Worm (Caenorhabditis elegans) whole organism, L1 larva: ENCODE results near the gene cox-18.

Experiments used
- C16A3.4 ChIP-seq: fragments of 150-350 bp; optimal IDR thresholded peaks from 2 replicates; lab custom pipeline; 2014; ENCODE audit warnings: missing biosample characterization, missing genetic modification characterization
- F16B12.6 ChIP-seq: fragments of 150-350 bp; optimal IDR thresholded peaks from 2 replicates; lab custom pipeline; 2014; ENCODE audit warnings: missing biosample characterization, missing genetic modification characterization
- Y116A8C.19 ChIP-seq: sonication (generic microtip); optimal IDR thresholded peaks from 2 replicates; lab custom pipeline; 2016; ENCODE audit warnings: missing compliant biosample characterization, missing genetic modification characterization, borderline replicate concordance
- aha-1 ChIP-seq: fragments of 150-350 bp; optimal IDR thresholded peaks from 2 replicates; lab custom pipeline; 2014; ENCODE audit warnings: missing biosample characterization, missing genetic modification characterization
- alr-1 ChIP-seq: fragments of 200-800 bp; sonication (Bioruptor generic); optimal IDR thresholded peaks from 2 replicates; lab custom pipeline; 2018; ENCODE audit warnings: borderline replicate concordance, mild to moderate bottlenecking, missing genetic modification characterization, missing compliant biosample characterization
- ama-1 ChIP-seq: fragments of 150-350 bp; optimal IDR thresholded peaks from 2 replicates; lab custom pipeline; 2014
- blmp-1 ChIP-seq: fragments of 150-350 bp; optimal IDR thresholded peaks from 2 replicates; lab custom pipeline; 2014; ENCODE audit warnings: missing biosample characterization, missing genetic modification characterization
- ceh-63 ChIP-seq: fragments of 200-800 bp; sonication (Bioruptor generic); optimal IDR thresholded peaks from 2 replicates; lab custom pipeline; 2018; ENCODE audit warnings: mild to moderate bottlenecking, missing genetic modification characterization, missing compliant biosample characterization
- ceh-8 ChIP-seq: fragments of 200-800 bp; sonication (Bioruptor generic); optimal IDR thresholded peaks from 2 replicates; lab custom pipeline; 2018; ENCODE audit warnings: mild to moderate bottlenecking, missing genetic modification characterization, moderate library complexity, missing compliant biosample characterization
- ceh-82 ChIP-seq, 3 experiments: fragments of 150-350 bp in 1 of 3; sonication (generic microtip) in 2 of 3; optimal IDR thresholded peaks; 2 replicates each; lab custom pipeline; 2014 to 2017; ENCODE audit warnings: missing biosample characterization in 3 of 3, missing genetic modification characterization in 3 of 3
- ceh-90 ChIP-seq: sonication (generic microtip); optimal IDR thresholded peaks from 2 replicates; lab custom pipeline; 2016; ENCODE audit warnings: missing genetic modification characterization, missing compliant biosample characterization
- ces-1 ChIP-seq: fragments of 150-350 bp; optimal IDR thresholded peaks from 2 replicates; lab custom pipeline; 2014; ENCODE audit warnings: missing biosample characterization, missing genetic modification reagents, missing genetic modification characterization
- dpl-1 ChIP-seq, 3 experiments: fragments of 150-350 bp in 2 of 3; sonication (generic microtip) in 1 of 3; optimal IDR thresholded peaks; 2 replicates each; lab custom pipeline; 2014 to 2017; ENCODE audit warnings: missing biosample characterization in 3 of 3, missing genetic modification characterization in 3 of 3, missing genetic modification reagents in 3 of 3
- dsc-1 ChIP-seq: sonication (generic microtip); optimal IDR thresholded peaks from 2 replicates; lab custom pipeline; 2016; ENCODE audit warnings: mild to moderate bottlenecking, missing genetic modification characterization, missing compliant biosample characterization
- efl-1 ChIP-seq, 4 experiments: fragments of 150-350 bp; optimal IDR thresholded peaks in 3 of 4; peaks in 1 of 4; 1 replicate in 1 of 4; 2 replicates in 3 of 4; lab custom pipeline; 2014; ENCODE audit warnings: missing biosample characterization in 2 of 4, missing genetic modification characterization in 2 of 4, missing genetic modification reagents in 2 of 4
- efl-3 ChIP-seq: fragments of 200-800 bp; sonication (Bioruptor generic); optimal IDR thresholded peaks from 2 replicates; lab custom pipeline; 2018; ENCODE audit warnings: mild to moderate bottlenecking, missing genetic modification characterization, missing compliant biosample characterization
- elt-2 ChIP-seq: sonication (generic microtip); optimal IDR thresholded peaks from 2 replicates; lab custom pipeline; 2016; ENCODE audit warnings: missing genetic modification characterization, mild to moderate bottlenecking, inconsistent platforms, missing compliant biosample characterization, missing genetic modification reagents
- elt-3 ChIP-seq, 6 experiments: fragments of 150-350 bp in 1 of 6; sonication (generic microtip); optimal IDR thresholded peaks; 2 replicates each; lab custom pipeline; 2017 to 2018; ENCODE audit warnings: missing biosample characterization in 6 of 6, missing genetic modification characterization in 6 of 6, inconsistent platforms in 1 of 6
- ets-5 ChIP-seq: fragments of 200-800 bp; sonication (Bioruptor generic); IDR thresholded peaks from 2 replicates; pipeline ENCODE4 v1.3.6; 2022; ENCODE audit warnings: missing genetic modification characterization, missing compliant biosample characterization
- grh-1 ChIP-seq: fragments of 200-800 bp; sonication (Bioruptor generic); IDR thresholded peaks from 2 replicates; pipeline ENCODE4 v1.3.6; 2022; ENCODE audit warnings: missing genetic modification reagents, missing genetic modification characterization, missing compliant biosample characterization
- hlh-17 ChIP-seq: fragments of 200-800 bp; sonication (Bioruptor generic); optimal IDR thresholded peaks from 2 replicates; lab custom pipeline; 2018; ENCODE audit warnings: missing genetic modification characterization, mild to moderate bottlenecking, missing compliant biosample characterization, moderate library complexity, borderline replicate concordance
- hpl-2 ChIP-seq: fragments of 150-350 bp; optimal IDR thresholded peaks from 2 replicates; lab custom pipeline; 2014; ENCODE audit warnings: missing biosample characterization, missing genetic modification reagents, missing genetic modification characterization
- jun-1 ChIP-seq: fragments of 150-350 bp; optimal IDR thresholded peaks from 2 replicates; lab custom pipeline; 2014; ENCODE audit warnings: missing biosample characterization, missing genetic modification reagents, missing genetic modification characterization
- lin-13 ChIP-seq: fragments of 150-350 bp; optimal IDR thresholded peaks from 2 replicates; lab custom pipeline; 2014; ENCODE audit warnings: missing biosample characterization, missing genetic modification reagents, missing genetic modification characterization
- lin-39 ChIP-seq: fragments of 150-350 bp; optimal IDR thresholded peaks from 2 replicates; lab custom pipeline; 2014; ENCODE audit warnings: missing biosample characterization, missing genetic modification reagents, missing genetic modification characterization
- mab-9 ChIP-seq: fragments of 200-800 bp; sonication (Bioruptor generic); IDR thresholded peaks from 2 replicates; pipeline ENCODE4 v1.3.6; 2022; ENCODE audit warnings: missing genetic modification reagents, missing genetic modification characterization, missing compliant biosample characterization
- mef-2 ChIP-seq: fragments of 150-350 bp; optimal IDR thresholded peaks from 2 replicates; lab custom pipeline; 2014; ENCODE audit warnings: missing biosample characterization, missing genetic modification characterization
- nhr-28 ChIP-seq: fragments of 150-350 bp; optimal IDR thresholded peaks from 2 replicates; lab custom pipeline; 2014; ENCODE audit warnings: missing biosample characterization, missing genetic modification characterization
- nhr-71 ChIP-seq: sonication (generic microtip); optimal IDR thresholded peaks from 2 replicates; lab custom pipeline; 2016; ENCODE audit warnings: mild to moderate bottlenecking, missing genetic modification characterization, moderate library complexity, missing compliant biosample characterization
- nhr-77 ChIP-seq: fragments of 150-350 bp; optimal IDR thresholded peaks from 2 replicates; lab custom pipeline; 2014; ENCODE audit warnings: missing biosample characterization, missing genetic modification characterization
- nhr-85 ChIP-seq: sonication (generic microtip); peaks from one replicate; lab custom pipeline; 2016; ENCODE audit warnings: missing genetic modification characterization, inconsistent platforms, missing compliant biosample characterization
- skn-1 ChIP-seq: fragments of 150-350 bp; optimal IDR thresholded peaks from 2 replicates; lab custom pipeline; 2014; ENCODE audit warnings: missing biosample characterization, missing genetic modification characterization
- snpc-4 ChIP-seq: fragments of 150-350 bp; optimal IDR thresholded peaks from 2 replicates; lab custom pipeline; 2014; ENCODE audit warnings: missing biosample characterization, missing genetic modification characterization
- sptf-1 ChIP-seq: fragments of 150-350 bp; optimal IDR thresholded peaks from 2 replicates; lab custom pipeline; 2014; ENCODE audit warnings: missing biosample characterization, missing genetic modification characterization
- sup-37 ChIP-seq: fragments of 200-800 bp; sonication (Bioruptor generic); optimal IDR thresholded peaks from 2 replicates; lab custom pipeline; 2018; ENCODE audit warnings: mild to moderate bottlenecking, missing genetic modification characterization, missing compliant biosample characterization
- unc-30 ChIP-seq: sonication (generic microtip); optimal IDR thresholded peaks from 2 replicates; lab custom pipeline; 2017; ENCODE audit warnings: missing biosample characterization, missing genetic modification characterization
- unc-62 ChIP-seq: fragments of 150-350 bp; optimal IDR thresholded peaks from 2 replicates; lab custom pipeline; 2014; ENCODE audit warnings: missing biosample characterization, missing genetic modification reagents, missing genetic modification characterization
- unc-86 ChIP-seq: sonication (generic microtip); optimal IDR thresholded peaks from 2 replicates; lab custom pipeline; 2016; ENCODE audit warnings: missing genetic modification characterization, missing compliant biosample characterization
- unc-98 ChIP-seq: fragments of 200-800 bp; sonication (Bioruptor generic); IDR thresholded peaks from 2 replicates; pipeline ENCODE4 v1.3.6; 2022; ENCODE audit warnings: missing genetic modification characterization, missing compliant biosample characterization
- vab-15 ChIP-seq: sonication (generic microtip); optimal IDR thresholded peaks from 2 replicates; lab custom pipeline; 2017; ENCODE audit warnings: missing genotype, mild to moderate bottlenecking, missing genetic modification characterization, missing compliant biosample characterization
- xbp-1 ChIP-seq: sonication (generic microtip); optimal IDR thresholded peaks from 2 replicates; lab custom pipeline; 2016; ENCODE audit warnings: missing genetic modification characterization, missing compliant biosample characterization
- zag-1 ChIP-seq: fragments of 150-350 bp; optimal IDR thresholded peaks from 2 replicates; lab custom pipeline; 2014; ENCODE audit warnings: missing biosample characterization, missing genetic modification characterization
- zip-4 ChIP-seq: fragments of 200-800 bp; sonication (Bioruptor generic); optimal IDR thresholded peaks from 2 replicates; lab custom pipeline; 2018; ENCODE audit warnings: mild to moderate bottlenecking, missing genetic modification characterization, moderate library complexity, missing compliant biosample characterization
- ztf-4 ChIP-seq: fragments of 150-350 bp; optimal IDR thresholded peaks from 2 replicates; lab custom pipeline; 2014; ENCODE audit warnings: missing biosample characterization, missing genetic modification characterization

The cox-18 gene

DNA sequence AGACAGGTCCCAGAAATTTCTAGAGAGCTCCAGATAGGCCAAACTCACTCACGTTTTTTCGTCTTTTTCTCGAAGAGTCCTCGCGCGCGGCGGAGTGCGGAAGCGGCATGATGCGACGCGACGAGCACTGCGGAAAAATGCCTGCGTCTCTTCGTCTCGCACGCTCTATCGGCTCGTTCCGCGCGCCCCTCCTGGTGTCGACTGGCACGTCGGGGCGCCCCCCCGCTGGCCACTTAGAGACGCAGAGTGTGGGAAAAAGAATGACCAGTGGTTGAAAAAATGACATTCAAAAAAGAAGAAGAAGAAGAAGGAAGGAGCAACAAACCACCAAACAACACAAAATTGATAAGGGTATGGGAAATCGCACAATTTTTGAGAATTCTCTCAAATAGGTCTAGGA lies 29.8 kb upstream of the cox-18 start, which contains the start of gene znf-782:
Gene znf-782, minus strand, starts transcription at position 96 of the 400 bp plus-strand sequence.
- no peak for TF ChIP-seq mab-9 (GFP tag; lab: Robert Waterston, UW)
- no peak for TF ChIP-seq nhr-77 (tag; lab: Kevin White, UChicago)
- peak; percentile 56 for TF ChIP-seq ztf-4 (tag; lab: Kevin White, UChicago)
- no peak for TF ChIP-seq F16B12.6 (tag; lab: Kevin White, UChicago)
- no peak for TF ChIP-seq blmp-1
- no peak for TF ChIP-seq lin-13 (GFP tag; lab: Kevin White, UChicago)
- TF ChIP-seq sptf-1: no peak
- TF ChIP-seq mef-2 (tag; lab: Kevin White, UChicago): no peak
- TF ChIP-seq unc-62 (GFP tag; lab: Kevin White, UChicago): no peak
- no peak for TF ChIP-seq sup-37 (GFP tag; lab: Kevin White, UChicago)
- TF ChIP-seq zag-1: no peak
- no peak for TF ChIP-seq snpc-4
- no peak for TF ChIP-seq C16A3.4 (tag; lab: Kevin White, UChicago)
- TF ChIP-seq ceh-8 (GFP tag; lab: Kevin White, UChicago): peak; percentile 52
- no peak for TF ChIP-seq ets-5 (GFP tag; lab: Robert Waterston, UW)
- TF ChIP-seq xbp-1: no peak
- no peak for TF ChIP-seq aha-1 (tag; lab: Kevin White, UChicago)
- TF ChIP-seq zip-4 (GFP tag; lab: Kevin White, UChicago): no peak
- no peak for TF ChIP-seq nhr-85 (tag; lab: Kevin White, UChicago)
- TF ChIP-seq efl-3 (GFP tag; lab: Kevin White, UChicago): no peak
- TF ChIP-seq nhr-28 (tag; lab: Kevin White, UChicago): no peak
- TF ChIP-seq ceh-90 (tag; lab: Kevin White, UChicago): no peak
- TF ChIP-seq Y116A8C.19: no peak
- TF ChIP-seq vab-15 (tag; lab: Kevin White, UChicago): no peak
- TF ChIP-seq unc-98 (GFP tag; lab: Robert Waterston, UW): no peak
- no peak for TF ChIP-seq alr-1 (tag; lab: Kevin White, UChicago)
- no peak for TF ChIP-seq skn-1 (tag; lab: Kevin White, UChicago)
- no peak for TF ChIP-seq elt-3 (tag; optimal IDR thresholded peaks at IDR 0.05; lab: Kevin White, UChicago)
- TF ChIP-seq ces-1 (GFP tag; lab: Kevin White, UChicago): no peak
- TF ChIP-seq unc-30 (tag; lab: Kevin White, UChicago): no peak
- TF ChIP-seq unc-86 (tag; lab: Kevin White, UChicago): no peak
- TF ChIP-seq dsc-1 (tag; lab: Kevin White, UChicago): no peak
- TF ChIP-seq elt-2: no peak
- no peak for TF ChIP-seq hpl-2 (GFP tag; lab: Kevin White, UChicago)
- TF ChIP-seq ceh-63 (GFP tag; lab: Kevin White, UChicago): no peak
- peak; percentile 57 for TF ChIP-seq jun-1 (tag; lab: Kevin White, UChicago)
- no peak for TF ChIP-seq efl-1 (optimal IDR thresholded peaks at IDR 0.05; lab: Kevin White, UChicago)
- peak in 1 of 2 experiments; percentile 78 for TF ChIP-seq efl-1 (GFP tag; optimal IDR thresholded peaks at IDR 0.05 in 1 of 2; lab: Kevin White, UChicago)
- TF ChIP-seq lin-39 (tag; lab: Kevin White, UChicago): no peak
- no peak for TF ChIP-seq ama-1 (lab: Kevin White, UChicago)
- TF ChIP-seq nhr-71 (tag; lab: Kevin White, UChicago): no peak
- peak in 1 of 3 experiments; percentile 42 for TF ChIP-seq ceh-82 (tag; optimal IDR thresholded peaks at IDR 0.05; lab: Kevin White, UChicago)
- TF ChIP-seq dpl-1 (GFP tag; optimal IDR thresholded peaks at IDR 0.05; lab: Kevin White, UChicago): no peak
- no peak for TF ChIP-seq hlh-17 (GFP tag; lab: Kevin White, UChicago)
- TF ChIP-seq grh-1: no peak
